Worm (Caenorhabditis elegans): ENCODE data around the gene ace-1.

The ace-1 gene

ce11 chrX:16413208-16413995, 46.3 kb downstream of the ace-1 start:
- TF ChIP-seq unc-62 (GFP tag; optimal IDR thresholded peaks at IDR 0.05) = no peak

DNA sequence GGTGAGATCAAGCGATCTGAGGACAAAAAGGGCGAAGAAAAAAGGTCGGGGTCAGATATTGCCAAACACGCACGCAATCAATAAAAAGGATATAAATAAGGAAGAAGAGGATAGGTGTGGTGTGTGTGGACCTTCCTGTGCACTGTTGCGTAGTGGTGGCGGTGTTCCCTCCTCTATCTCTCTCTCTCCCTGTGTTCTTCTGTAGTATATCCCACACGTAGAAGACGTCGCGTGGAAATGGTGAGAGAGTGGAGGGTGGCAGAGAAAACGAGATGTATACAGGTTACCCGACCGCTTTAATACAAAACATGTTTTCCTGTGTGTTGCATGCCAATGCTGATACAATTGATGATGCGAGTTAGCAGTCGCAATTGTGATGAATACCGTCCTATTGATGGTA, 47.5 kb downstream of the ace-1 start:
- no peak for TF ChIP-seq unc-62 (GFP tag; optimal IDR thresholded peaks at IDR 0.05)

ce11 chrX:16416790-16417330, 49.8 kb downstream of the ace-1 start, which contains the start of gene eat-17:
TSS of gene eat-17 (minus strand) at chrX:16416840.
- TF ChIP-seq unc-62 (GFP tag; optimal IDR thresholded peaks at IDR 0.05) = no peak

DNA sequence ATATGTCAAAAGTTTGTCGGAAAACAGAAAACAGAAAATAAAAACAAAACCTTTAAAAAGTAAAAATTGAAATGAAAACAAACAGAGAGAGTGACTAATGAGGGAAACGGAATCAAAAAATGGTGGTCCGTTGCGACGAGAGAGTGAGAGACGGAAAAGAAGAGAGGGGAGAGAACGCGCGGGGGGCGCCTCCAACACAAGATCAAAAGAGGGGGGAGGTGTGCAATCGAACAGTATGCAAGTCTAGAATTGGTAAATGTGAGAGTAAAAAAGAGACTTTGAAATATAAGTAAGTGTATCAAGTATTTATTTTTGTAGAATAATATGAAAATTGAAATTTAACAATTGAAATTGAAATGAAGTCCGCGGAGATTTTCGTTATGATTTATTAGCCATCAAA, 51.3 kb downstream of the ace-1 start:
- no peak for TF ChIP-seq unc-62 (GFP tag; optimal IDR thresholded peaks at IDR 0.05)

Data from whole organism, dauer.